Worm (Caenorhabditis elegans): ENCODE data around the gene B0250.18.

DNA sequence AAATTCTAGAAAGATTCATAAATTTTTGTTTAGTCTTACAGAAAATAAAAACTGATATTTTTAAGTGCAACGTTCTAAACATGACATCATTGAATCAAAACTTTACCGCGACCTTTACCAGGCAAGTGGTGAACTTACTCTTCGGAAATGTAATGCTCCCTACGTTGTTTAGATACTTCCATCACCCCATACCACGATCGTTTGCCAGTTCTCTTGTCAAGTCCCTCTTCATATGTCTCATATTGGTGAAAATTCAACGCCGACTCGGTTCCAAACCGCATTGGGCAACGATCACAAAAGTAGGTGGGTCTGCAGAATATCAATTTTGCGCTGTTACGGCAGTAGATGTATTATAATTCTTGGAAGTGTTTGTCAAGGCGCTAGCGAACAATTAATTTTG is at the start of gene B0250.18:
- TF ChIP-seq ceh-91 (GFP tag; IDR thresholded peaks at IDR 0.05): no peak
- TF ChIP-seq ama-1 (optimal IDR thresholded peaks at IDR 0.05): no peak
- no peak for TF ChIP-seq ama-1 (GFP tag; optimal IDR thresholded peaks at IDR 0.05)
- TF ChIP-seq unc-62 (GFP tag; optimal IDR thresholded peaks at IDR 0.05): no peak
- TF ChIP-seq xnd-1 (tag; optimal IDR thresholded peaks at IDR 0.05): no peak

Data from whole organism, young adult.